Fruit fly (Drosophila melanogaster): ENCODE measurements around the gene wake.

DNA sequence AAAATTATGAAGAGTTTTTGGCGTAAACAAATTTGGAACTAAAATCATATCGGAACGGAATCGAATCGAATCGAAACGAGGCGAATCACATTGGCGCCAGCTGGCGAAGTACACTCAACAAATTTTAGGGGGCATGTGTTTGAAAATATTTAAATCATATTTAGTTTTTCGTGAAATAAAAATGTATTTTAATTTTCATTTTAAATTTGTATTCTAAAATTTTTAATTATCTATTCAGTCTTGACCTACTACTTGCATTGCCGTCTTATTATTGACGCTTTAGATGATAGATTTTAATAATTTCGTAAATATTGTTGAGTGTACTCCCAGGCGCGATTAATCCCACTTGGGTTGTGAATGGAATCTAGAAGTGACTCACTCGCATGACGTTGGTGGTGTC, 10.4 kb upstream of the wake start:
- no peak for TF ChIP-seq kay (GFP tag; ENCODE audit: borderline replicate concordance)
- TF ChIP-seq CG11617 (GFP tag; optimal IDR thresholded peaks at IDR 0.05), result no peak
- no peak for TF ChIP-seq bab1 (GFP tag; optimal IDR thresholded peaks at IDR 0.05)
- no peak for TF ChIP-seq CG33017 (tag; optimal IDR thresholded peaks at IDR 0.05)
- no peak for TF ChIP-seq CG7101 (tag; optimal IDR thresholded peaks at IDR 0.05)
- TF ChIP-seq tj (GFP tag; optimal IDR thresholded peaks at IDR 0.05), result no peak
- TF ChIP-seq toe (GFP tag; optimal IDR thresholded peaks at IDR 0.05), result no peak
- TF ChIP-seq Clk (GFP tag; optimal IDR thresholded peaks at IDR 0.05), result no peak
- TF ChIP-seq ovo (GFP tag; optimal IDR thresholded peaks at IDR 0.05), result no peak
- no peak for TF ChIP-seq CG5204 (GFP tag; optimal IDR thresholded peaks at IDR 0.05)
- no peak for TF ChIP-seq CG1620 (GFP tag; optimal IDR thresholded peaks at IDR 0.05)
- TF ChIP-seq Mnt (GFP tag; optimal IDR thresholded peaks at IDR 0.05), result no peak
- TF ChIP-seq CG12768 (GFP tag; optimal IDR thresholded peaks at IDR 0.05), result no peak
